Worm (Caenorhabditis elegans): Measurements from ENCODE around the gene Y43B11AR.3.

Gene Y43B11AR.3

ce11 chrIV:7096097-7096496 lies 12.6 kb upstream of the Y43B11AR.3 start:
- TF ChIP-seq mdl-1 (tag; optimal IDR thresholded peaks at IDR 0.05) (no peak), F16B12.6 (tag; optimal IDR thresholded peaks at IDR 0.05) (no peak), rnt-1 (tag; optimal IDR thresholded peaks at IDR 0.05) (peak; percentile 53), fkh-8 (tag; optimal IDR thresholded peaks at IDR 0.05) (no peak), nhr-28 (tag; optimal IDR thresholded peaks at IDR 0.05) (no peak), ceh-63 (GFP tag; optimal IDR thresholded peaks at IDR 0.05) (no peak), snu-23 (GFP tag; optimal IDR thresholded peaks at IDR 0.05) (no peak), skn-1 (tag; optimal IDR thresholded peaks at IDR 0.05) (no peak), lin-39 (tag; optimal IDR thresholded peaks at IDR 0.05) (peak; percentile 17), irx-1 (tag; optimal IDR thresholded peaks at IDR 0.05) (no peak), ceh-88 (GFP tag; IDR thresholded peaks at IDR 0.05) (no peak), vab-15 (tag; optimal IDR thresholded peaks at IDR 0.05) (no peak), aha-1 (tag; optimal IDR thresholded peaks at IDR 0.05) (no peak), egl-27 (tag; optimal IDR thresholded peaks at IDR 0.05) (no peak), pqm-1 (tag; optimal IDR thresholded peaks at IDR 0.05) (no peak), swsn-7 (tag; optimal IDR thresholded peaks at IDR 0.05) (no peak), ztf-11 (tag; optimal IDR thresholded peaks at IDR 0.05) (no peak), nhr-19 (GFP tag; conservative IDR thresholded peaks at IDR 0.05) (0 out of 2 replicates have a peak, but pooled peaks have one; percentile 10), nhr-11 (tag; optimal IDR thresholded peaks at IDR 0.05) (no peak), elt-3 (tag; optimal IDR thresholded peaks at IDR 0.05) (no peak), dpl-1 (GFP tag; optimal IDR thresholded peaks at IDR 0.05) (no peak), ces-1 (GFP tag; optimal IDR thresholded peaks at IDR 0.05) (no peak), zag-1 (tag; optimal IDR thresholded peaks at IDR 0.05) (no peak), nhr-71 (tag; optimal IDR thresholded peaks at IDR 0.05) (peak; percentile 30), unc-98 (GFP tag; IDR thresholded peaks at IDR 0.05) (no peak), lin-14 (GFP tag; optimal IDR thresholded peaks at IDR 0.05) (peak; percentile 43)

DNA sequence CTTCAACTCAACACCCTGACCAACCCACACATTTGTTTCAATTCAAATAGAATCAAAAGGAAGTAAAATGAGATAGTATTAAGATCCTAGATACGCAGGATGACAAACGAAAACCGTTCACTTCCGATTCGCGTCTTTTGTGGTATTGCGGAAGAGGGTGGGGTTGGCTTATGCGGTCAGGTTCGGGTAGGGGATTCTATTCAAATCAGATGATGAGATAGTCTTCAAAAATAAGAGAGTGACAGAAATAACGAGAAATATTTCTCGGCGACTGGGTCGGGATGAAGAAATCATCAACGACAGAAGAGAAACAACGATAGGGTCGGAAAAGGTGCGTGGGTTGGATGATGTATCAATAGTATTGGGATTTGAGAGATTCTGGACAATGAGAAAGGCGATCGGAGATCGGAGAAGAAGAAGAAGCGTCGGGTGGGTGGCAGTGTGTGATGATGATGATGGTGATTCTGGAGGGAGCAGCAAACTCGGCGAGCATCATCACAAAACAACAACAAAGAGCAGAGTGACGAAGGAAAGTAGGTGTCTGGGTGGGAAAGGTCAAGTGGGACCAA lies 12.0 kb upstream of the Y43B11AR.3 start:
- TF ChIP-seq irx-1 (tag; optimal IDR thresholded peaks at IDR 0.05) (no peak), blmp-1 (tag; optimal IDR thresholded peaks at IDR 0.05) (peak; percentile 85), zip-4 (GFP tag; optimal IDR thresholded peaks at IDR 0.05) (no peak), rnt-1 (tag; optimal IDR thresholded peaks at IDR 0.05) (peak; percentile 62), xbp-1 (tag; optimal IDR thresholded peaks at IDR 0.05) (no peak), lsy-2 (tag; optimal IDR thresholded peaks at IDR 0.05) (peak in 1 of 2 experiments; percentile 25), ztf-4 (tag; optimal IDR thresholded peaks at IDR 0.05) (no peak), elt-2 (tag; optimal IDR thresholded peaks at IDR 0.05) (no peak), unc-130 (tag; optimal IDR thresholded peaks at IDR 0.05) (peak; percentile 17), ceh-8 (GFP tag; optimal IDR thresholded peaks at IDR 0.05) (no peak), skn-1 (tag; optimal IDR thresholded peaks at IDR 0.05) (no peak), lin-15B (tag; optimal IDR thresholded peaks at IDR 0.05) (no peak), egl-27 (tag; optimal IDR thresholded peaks at IDR 0.05) (no peak), lin-14 (GFP tag; optimal IDR thresholded peaks at IDR 0.05) (peak; percentile 83), tbx-2 (tag; optimal IDR thresholded peaks at IDR 0.05) (no peak), swsn-7 (tag; optimal IDR thresholded peaks at IDR 0.05) (no peak), nhr-77 (tag; optimal IDR thresholded peaks at IDR 0.05) (no peak), mep-1 (tag; optimal IDR thresholded peaks at IDR 0.05) (peak; percentile 72), nhr-71 (tag; optimal IDR thresholded peaks at IDR 0.05) (peak; percentile 29), snu-23 (GFP tag; optimal IDR thresholded peaks at IDR 0.05) (peak; percentile 10), unc-98 (GFP tag; IDR thresholded peaks at IDR 0.05) (no peak), ceh-88 (GFP tag; IDR thresholded peaks at IDR 0.05) (no peak), lir-3 (tag; optimal IDR thresholded peaks at IDR 0.05; ENCODE audit: poor library complexity) (no peak), lin-13 (GFP tag; optimal IDR thresholded peaks at IDR 0.05) (peak; percentile 5), C34B4.2 (tag; optimal IDR thresholded peaks at IDR 0.05) (no peak), ama-1 (optimal IDR thresholded peaks at IDR 0.05) (no peak), lin-35 (GFP tag; optimal IDR thresholded peaks at IDR 0.05) (no peak), dsc-1 (tag; optimal IDR thresholded peaks at IDR 0.05) (peak; percentile 33), ztf-11 (tag; optimal IDR thresholded peaks at IDR 0.05) (no peak), efl-3 (GFP tag; optimal IDR thresholded peaks at IDR 0.05) (no peak), aha-1 (tag; optimal IDR thresholded peaks at IDR 0.05) (no peak), unc-62 (GFP tag; optimal IDR thresholded peaks at IDR 0.05) (no peak), fkh-4 (tag; optimal IDR thresholded peaks at IDR 0.05; ENCODE audit: borderline replicate concordance) (no peak), fkh-8 (tag; optimal IDR thresholded peaks at IDR 0.05) (no peak), nhr-85 (tag) (peak; percentile 60), nhr-19 (GFP tag; conservative IDR thresholded peaks at IDR 0.05) (peak; percentile 6; the same call in 1 of the 2 replicates), dpl-1 (GFP tag; optimal IDR thresholded peaks at IDR 0.05) (no peak), mef-2 (tag; optimal IDR thresholded peaks at IDR 0.05) (no peak)

All from whole organism, L1 larva.